Worm (Caenorhabditis elegans) whole organism, L4 larva: Measurements from ENCODE around the gene F52H2.5.

ENCODE experiments used
- attf-4 ChIP-seq: sonication (generic microtip); optimal IDR thresholded peaks from 3 replicates; lab custom pipeline; 2017; ENCODE audit warnings: missing biosample characterization, missing genetic modification characterization
- dmd-8 ChIP-seq: fragments of 200-800 bp; sonication (Bioruptor generic); IDR thresholded peaks from 2 replicates; pipeline ENCODE4 v1.3.6; 2022; ENCODE audit warnings: missing genetic modification characterization, missing compliant biosample characterization
- dpl-1 ChIP-seq: fragments of 150-350 bp; optimal IDR thresholded peaks from 2 replicates; lab custom pipeline; 2014; ENCODE audit warnings: missing biosample characterization, missing genetic modification reagents, missing genetic modification characterization
- mep-1 ChIP-seq: fragments of 150-350 bp; sonication (generic microtip); optimal IDR thresholded peaks from 3 replicates; lab custom pipeline; 2014; ENCODE audit warnings: missing biosample characterization, missing genetic modification characterization
- nhr-77 ChIP-seq: fragments of 150-350 bp; optimal IDR thresholded peaks from 2 replicates; lab custom pipeline; 2014; ENCODE audit warnings: missing biosample characterization, missing genetic modification characterization
- rbr-2 ChIP-seq: sonication (generic microtip); optimal IDR thresholded peaks from 2 replicates; lab custom pipeline; 2016; ENCODE audit warnings: missing genotype, missing genetic modification characterization, missing compliant biosample characterization
- snpc-4 ChIP-seq: fragments of 150-350 bp; optimal IDR thresholded peaks from 2 replicates; lab custom pipeline; 2014; ENCODE audit warnings: missing biosample characterization, missing genetic modification characterization
- unc-62 ChIP-seq, 3 experiments: fragments of 150-350 bp in 1 of 3; sonication (generic microtip); optimal IDR thresholded peaks in 2 of 3; peaks in 1 of 3; 1 replicate in 1 of 3; 2 replicates in 2 of 3; lab custom pipeline; 2014 to 2017; ENCODE audit warnings: missing biosample characterization in 3 of 3, missing genetic modification characterization in 3 of 3, missing genetic modification reagents in 3 of 3, missing genotype in 1 of 3
- zag-1 ChIP-seq: fragments of 150-350 bp; optimal IDR thresholded peaks from 2 replicates; lab custom pipeline; 2014; ENCODE audit warnings: missing biosample characterization, missing genetic modification characterization

ce11 chrX:2590023-2590422, 30.1 kb upstream of the F52H2.5 start:
- TF ChIP-seq nhr-77 (tag; lab: Kevin White, UChicago) (no peak), rbr-2 (tag; lab: Kevin White, UChicago) (no peak), dpl-1 (GFP tag; lab: Kevin White, UChicago) (no peak), snpc-4 (tag; lab: Kevin White, UChicago) (no peak), unc-62 (GFP tag; optimal IDR thresholded peaks at IDR 0.05 in 1 of 2; lab: Kevin White, UChicago) (peak in 1 of 2 experiments; percentile 97), unc-62 (tag; optimal IDR thresholded peaks at IDR 0.05; lab: Kevin White, UChicago) (no peak), attf-4 (tag; lab: Kevin White, UChicago) (no peak), zag-1 (tag; lab: Kevin White, UChicago) (no peak), mep-1 (tag; lab: Kevin White, UChicago) (no peak), dmd-8 (GFP tag; lab: Robert Waterston, UW) (no peak)
